Fruit fly (Drosophila melanogaster): ENCODE data around the gene Prp6.

Gene Prp6

DNA sequence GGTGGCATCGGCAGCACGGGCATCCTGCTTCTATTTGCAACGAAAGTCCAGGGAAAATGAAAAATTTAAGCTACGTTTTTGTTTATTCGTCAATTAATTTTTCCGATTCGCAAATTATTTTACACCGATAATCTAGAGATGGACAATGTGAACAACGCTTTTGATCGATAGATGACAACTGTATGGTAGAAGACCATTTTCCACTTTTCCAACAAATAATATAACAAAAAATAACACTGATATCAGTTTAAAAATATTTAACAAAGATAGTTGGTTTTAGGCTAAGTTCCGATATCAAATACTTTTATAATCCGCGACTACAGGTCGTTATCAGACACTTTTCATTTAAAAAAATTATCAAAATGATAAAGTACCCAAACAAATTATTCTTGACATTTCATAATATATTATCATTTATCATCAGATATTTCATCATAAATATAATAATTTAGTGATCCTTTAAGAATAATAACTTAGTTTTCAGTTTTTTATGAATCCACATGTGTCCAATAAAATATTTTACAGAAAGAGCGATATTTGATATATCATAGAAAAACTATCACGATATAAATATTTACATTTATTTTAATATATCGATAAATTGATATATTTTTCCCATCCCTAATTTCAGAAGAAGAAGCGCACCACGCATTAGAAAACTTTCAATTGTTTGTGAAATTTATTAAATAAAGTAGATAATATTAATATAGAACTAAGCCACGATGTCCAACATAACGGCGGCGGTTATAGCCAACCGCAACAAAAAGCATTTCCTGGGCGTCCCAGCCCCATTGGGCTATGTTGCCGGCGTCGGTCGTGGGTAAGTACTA is at the start of gene Prp6, which contains the start of gene CSN1b:
Gene Prp6, plus strand, starts transcription at position 601 of the 830 bp plus-strand sequence.
Gene CSN1b, minus strand, starts transcription at position 159 of the 830 bp plus-strand sequence.
- no peak for TF ChIP-seq EcR (GFP tag; optimal IDR thresholded peaks at IDR 0.05)
- no peak for TF ChIP-seq usp (GFP tag; optimal IDR thresholded peaks at IDR 0.05)
- no peak for TF ChIP-seq psq (optimal IDR thresholded peaks at IDR 0.05)
- no peak for TF ChIP-seq CG8478 (optimal IDR thresholded peaks at IDR 0.05)
- no peak for TF ChIP-seq pan (optimal IDR thresholded peaks at IDR 0.05)
- TF ChIP-seq Dll (optimal IDR thresholded peaks at IDR 0.05), result no peak

DNA sequence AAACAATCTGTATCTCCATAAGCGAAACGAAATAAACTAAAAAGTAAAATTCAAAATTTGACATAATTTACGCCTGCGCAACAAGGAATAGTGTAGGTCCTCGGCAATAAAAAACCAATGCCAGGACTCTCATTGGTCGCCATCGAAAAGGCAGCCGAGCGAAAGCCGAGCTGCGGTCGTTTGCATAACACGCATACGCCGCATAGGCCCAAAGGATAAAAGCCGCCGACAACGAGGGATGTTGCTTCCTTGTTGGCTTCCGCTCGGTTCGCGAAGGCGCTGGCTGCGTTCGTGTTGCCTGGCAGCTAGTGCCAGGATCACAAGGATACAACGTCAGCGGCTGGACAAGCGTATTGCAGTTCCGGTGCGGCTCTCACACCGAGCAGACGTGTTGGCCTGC is 44.7 kb upstream of the Prp6 start:
- TF ChIP-seq pan (optimal IDR thresholded peaks at IDR 0.05), result no peak
- TF ChIP-seq EcR (GFP tag; optimal IDR thresholded peaks at IDR 0.05), result no peak
- no peak for TF ChIP-seq usp (GFP tag; optimal IDR thresholded peaks at IDR 0.05)
- TF ChIP-seq psq (optimal IDR thresholded peaks at IDR 0.05), result no peak
- TF ChIP-seq CG8478 (optimal IDR thresholded peaks at IDR 0.05), result no peak

DNA sequence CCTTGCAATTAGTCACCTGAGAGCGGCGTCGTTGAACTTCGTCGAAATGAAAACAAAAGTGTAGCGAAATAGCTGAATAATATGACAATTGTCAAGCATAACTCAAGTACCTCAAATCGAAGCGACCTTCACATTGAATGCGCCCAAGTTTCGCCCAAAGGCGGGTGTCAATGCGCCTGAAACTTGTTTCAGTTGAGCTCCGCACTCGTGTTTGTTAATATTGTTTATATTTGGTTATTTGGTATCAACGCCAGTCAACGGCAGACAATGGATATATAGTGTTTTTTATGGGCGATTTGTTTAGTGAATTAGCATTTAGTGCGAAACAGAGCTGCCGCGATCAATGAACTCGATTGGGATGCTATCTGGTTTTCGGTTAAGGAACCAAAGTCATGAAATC is 43.3 kb upstream of the Prp6 start:
- no peak for TF ChIP-seq Dll (optimal IDR thresholded peaks at IDR 0.05)

DNA sequence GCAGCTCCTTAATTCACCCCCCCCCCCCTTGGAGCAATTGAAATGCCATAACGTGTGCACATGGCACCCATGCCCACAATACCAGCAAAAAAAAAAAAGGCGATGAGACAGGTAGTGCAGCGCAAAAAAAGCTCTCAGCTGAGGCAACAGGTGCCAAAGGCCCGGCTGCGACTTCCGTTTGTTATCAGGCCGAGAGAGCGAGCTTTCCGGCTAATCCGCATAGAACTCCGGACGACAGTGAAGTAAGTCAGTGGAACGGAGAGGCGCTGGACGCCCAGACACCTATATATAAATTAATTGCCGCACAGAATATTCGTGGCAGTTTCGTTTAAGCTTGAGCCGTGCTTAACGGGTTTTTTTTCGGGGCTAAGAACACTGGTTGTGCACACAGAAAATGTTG is 41.8 kb upstream of the Prp6 start, which contains the start of gene CG6865:
Gene CG6865, plus strand, starts transcription at position 321 of the 400 bp plus-strand sequence.
- no peak for TF ChIP-seq psq (optimal IDR thresholded peaks at IDR 0.05)
- TF ChIP-seq Dll (optimal IDR thresholded peaks at IDR 0.05), result no peak
- no peak for TF ChIP-seq EcR (GFP tag; optimal IDR thresholded peaks at IDR 0.05)
- no peak for TF ChIP-seq CG8478 (optimal IDR thresholded peaks at IDR 0.05)
- TF ChIP-seq usp (GFP tag; optimal IDR thresholded peaks at IDR 0.05), result no peak

DNA sequence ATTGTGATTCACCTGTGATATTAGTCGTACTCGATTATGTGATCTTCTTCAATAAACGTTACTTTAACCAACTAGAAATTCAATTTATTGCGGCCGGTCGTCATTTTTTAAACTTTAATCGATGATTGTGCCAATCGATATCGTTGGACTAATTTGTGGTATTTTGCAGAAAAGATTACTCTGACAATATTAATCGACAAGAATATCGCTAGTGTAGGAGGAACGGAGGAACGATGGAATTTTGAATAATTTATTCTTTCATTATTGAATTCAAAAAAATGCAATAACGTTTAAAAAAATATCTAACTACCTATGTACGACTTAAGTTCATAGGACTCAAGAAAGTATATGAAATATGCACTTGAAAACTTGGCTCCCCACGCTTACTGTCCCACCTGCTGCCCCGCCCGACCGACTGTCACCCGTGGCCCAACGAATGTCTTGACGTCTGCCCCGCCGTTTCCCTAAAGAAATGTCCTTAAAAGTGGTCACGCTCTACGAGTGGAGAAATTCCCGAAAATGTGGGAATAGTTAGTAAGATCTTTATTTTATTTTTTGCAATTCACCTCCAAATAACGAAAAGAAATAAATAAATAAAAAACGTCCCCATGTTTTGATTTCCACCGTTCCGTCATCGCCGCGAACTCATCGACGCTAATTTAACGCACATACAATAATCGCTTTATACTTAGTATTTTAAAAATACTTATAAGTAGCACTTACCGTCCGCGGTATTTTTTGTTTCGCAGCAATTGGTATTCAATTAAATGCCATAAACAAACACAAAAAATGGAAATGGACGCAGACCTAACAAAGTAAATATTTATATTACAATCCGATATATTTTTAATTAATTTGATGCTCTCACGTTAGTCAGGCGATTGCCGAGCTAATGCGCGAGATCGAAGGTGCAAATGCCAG is 39.5 kb upstream of the Prp6 start, which contains the start of gene CG14074:
Gene CG14074, plus strand, starts transcription at position 779 of the 921 bp plus-strand sequence.
- TF ChIP-seq Dll (optimal IDR thresholded peaks at IDR 0.05) (no peak), pan (optimal IDR thresholded peaks at IDR 0.05) (no peak), CG8478 (optimal IDR thresholded peaks at IDR 0.05) (peak; percentile 20), EcR (GFP tag; optimal IDR thresholded peaks at IDR 0.05) (no peak), psq (optimal IDR thresholded peaks at IDR 0.05) (no peak), usp (GFP tag; optimal IDR thresholded peaks at IDR 0.05) (no peak)

DNA sequence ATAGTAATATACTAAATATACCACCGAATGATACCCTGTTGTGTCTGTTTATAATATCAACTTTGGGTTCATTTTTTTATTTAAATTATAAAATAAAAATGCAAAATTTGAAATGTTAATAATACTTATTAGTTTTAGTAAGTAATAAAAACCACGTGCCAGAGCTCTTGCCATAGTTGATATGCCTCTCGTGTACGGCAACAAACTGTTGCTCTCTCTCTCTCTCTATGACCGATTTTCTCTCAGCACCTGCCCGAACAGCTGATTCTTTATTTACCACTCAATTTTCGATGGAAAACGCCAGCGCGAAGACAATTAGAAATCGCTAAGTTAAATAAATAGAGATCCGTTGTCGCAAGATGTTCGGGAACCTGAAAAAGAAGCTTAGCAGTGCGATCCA is 37.7 kb upstream of the Prp6 start, which contains the start of gene Dysb:
Gene Dysb, plus strand, starts transcription at position 251 of the 400 bp plus-strand sequence.
- TF ChIP-seq pan (optimal IDR thresholded peaks at IDR 0.05), result no peak
- TF ChIP-seq Dll (optimal IDR thresholded peaks at IDR 0.05), result no peak
- TF ChIP-seq usp (GFP tag; optimal IDR thresholded peaks at IDR 0.05), result no peak
- TF ChIP-seq CG8478 (optimal IDR thresholded peaks at IDR 0.05), result no peak
- TF ChIP-seq EcR (GFP tag; optimal IDR thresholded peaks at IDR 0.05), result no peak
- no peak for TF ChIP-seq psq (optimal IDR thresholded peaks at IDR 0.05)

DNA sequence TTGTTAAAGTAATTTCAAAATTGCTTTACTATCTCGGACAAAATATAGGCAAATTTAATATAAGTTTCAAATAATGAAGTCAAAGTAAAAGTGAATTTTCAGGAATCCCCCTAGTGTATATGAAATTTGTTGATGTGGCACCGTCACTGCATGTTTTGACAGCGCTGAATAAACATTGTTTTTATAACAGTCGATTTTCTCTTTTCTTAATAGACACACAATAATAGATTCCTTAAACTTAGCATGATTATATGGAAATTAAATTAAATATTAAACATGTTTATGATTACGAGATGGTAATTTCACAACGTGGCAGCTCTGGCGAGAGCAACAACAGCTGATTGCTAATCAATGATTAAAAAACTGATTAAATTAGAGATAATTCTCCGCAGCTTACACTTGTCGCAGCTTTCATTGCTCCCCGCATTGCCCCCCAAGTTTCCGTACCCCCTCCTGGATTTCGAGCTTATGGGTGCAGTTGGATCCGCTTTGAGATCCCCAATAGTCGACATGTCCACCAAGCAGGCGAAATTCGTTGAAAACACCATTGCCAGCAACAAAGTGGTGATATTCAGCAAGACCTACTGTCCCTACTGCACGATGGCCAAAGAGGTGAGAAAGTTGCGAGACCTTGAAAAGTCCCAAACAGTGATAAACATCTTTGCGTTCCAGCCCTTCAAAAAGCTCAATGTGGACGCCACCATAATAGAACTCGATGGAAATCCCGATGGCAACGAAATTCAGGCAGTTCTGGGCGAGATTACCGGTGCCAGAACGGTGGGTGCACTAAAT is 35.9 kb upstream of the Prp6 start, which contains the start of gene Grx1:
Gene Grx1, plus strand, starts transcription at position 196 of the 792 bp plus-strand sequence.
- TF ChIP-seq usp (GFP tag; optimal IDR thresholded peaks at IDR 0.05) (no peak), EcR (GFP tag; optimal IDR thresholded peaks at IDR 0.05) (no peak), Dll (optimal IDR thresholded peaks at IDR 0.05) (no peak), CG8478 (optimal IDR thresholded peaks at IDR 0.05) (no peak), pan (optimal IDR thresholded peaks at IDR 0.05) (no peak), psq (optimal IDR thresholded peaks at IDR 0.05) (no peak)

DNA sequence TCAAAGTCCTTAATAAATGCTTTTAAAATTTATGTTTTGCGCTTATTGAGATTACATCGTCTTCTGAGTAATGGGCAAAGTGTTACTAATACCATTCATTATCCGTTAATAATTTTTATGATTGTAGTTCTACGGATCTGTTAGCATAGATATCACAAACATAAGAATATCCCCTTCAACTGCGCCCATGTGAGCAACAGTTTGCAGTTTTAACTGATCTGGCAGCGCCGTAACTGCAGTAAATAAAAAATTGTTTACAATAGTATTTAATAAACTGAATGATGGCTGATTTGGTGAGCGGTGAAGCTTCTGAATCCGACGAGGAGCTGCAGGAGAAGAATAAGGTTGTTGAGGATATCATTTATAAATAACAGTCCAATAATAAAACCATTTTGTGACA is 35.1 kb upstream of the Prp6 start, which contains the start of gene Blos3:
Gene Blos3, plus strand, starts transcription at position 198 of the 400 bp plus-strand sequence.
- TF ChIP-seq CG8478 (optimal IDR thresholded peaks at IDR 0.05), result no peak
- TF ChIP-seq pan (optimal IDR thresholded peaks at IDR 0.05), result no peak
- TF ChIP-seq Dll (optimal IDR thresholded peaks at IDR 0.05), result no peak
- TF ChIP-seq usp (GFP tag; optimal IDR thresholded peaks at IDR 0.05), result no peak
- TF ChIP-seq EcR (GFP tag; optimal IDR thresholded peaks at IDR 0.05), result no peak
- TF ChIP-seq psq (optimal IDR thresholded peaks at IDR 0.05), result no peak

DNA sequence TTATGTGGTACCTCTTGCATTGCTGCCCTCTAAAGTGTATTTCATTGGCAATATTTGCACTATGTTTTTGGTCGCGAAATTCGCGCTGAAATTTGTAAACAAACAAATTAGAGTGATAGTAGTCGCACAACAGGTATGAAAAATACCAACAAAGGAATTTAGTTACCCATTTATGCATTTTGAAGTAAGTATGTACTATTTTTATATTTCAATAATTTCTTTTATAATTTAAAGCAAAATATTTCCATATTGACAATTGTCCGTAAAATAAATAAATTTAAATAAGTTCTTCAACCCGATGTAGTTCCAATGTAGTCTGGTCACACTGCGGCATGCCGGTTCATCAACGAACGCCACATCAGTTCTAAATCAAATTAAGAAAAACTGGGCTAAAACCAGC is 32.7 kb upstream of the Prp6 start, which contains the start of the genes Rad9 and Uggt:
Gene Rad9, minus strand, starts transcription at position 114 of the 400 bp plus-strand sequence.
Gene Uggt, plus strand, starts transcription at position 308 of the 400 bp plus-strand sequence.
- TF ChIP-seq Dll (optimal IDR thresholded peaks at IDR 0.05), result no peak
- no peak for TF ChIP-seq CG8478 (optimal IDR thresholded peaks at IDR 0.05)
- no peak for TF ChIP-seq usp (GFP tag; optimal IDR thresholded peaks at IDR 0.05)
- TF ChIP-seq EcR (GFP tag; optimal IDR thresholded peaks at IDR 0.05), result no peak
- no peak for TF ChIP-seq psq (optimal IDR thresholded peaks at IDR 0.05)
- no peak for TF ChIP-seq pan (optimal IDR thresholded peaks at IDR 0.05)

DNA sequence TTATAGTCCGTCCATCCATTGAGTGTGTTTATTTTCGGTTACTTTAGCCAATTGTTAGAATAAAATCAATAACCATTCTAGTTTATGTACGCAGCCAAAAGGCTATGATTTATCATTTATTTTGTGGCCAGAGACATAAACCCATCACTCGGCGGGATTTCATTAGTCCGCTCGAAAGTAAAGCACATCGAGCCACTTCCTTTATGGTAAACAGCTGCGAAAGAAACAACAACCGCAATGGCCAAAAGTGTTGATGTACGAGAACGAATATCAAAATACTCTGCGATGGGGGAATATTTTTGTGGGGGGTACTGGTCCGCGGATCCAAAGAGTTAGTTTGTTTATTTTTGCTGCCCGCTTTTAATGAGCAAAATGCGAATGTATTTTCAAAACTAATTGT is 23.6 kb upstream of the Prp6 start:
- TF ChIP-seq EcR (GFP tag; optimal IDR thresholded peaks at IDR 0.05) (no peak), psq (optimal IDR thresholded peaks at IDR 0.05) (no peak), usp (GFP tag; optimal IDR thresholded peaks at IDR 0.05) (no peak), pan (optimal IDR thresholded peaks at IDR 0.05) (no peak), CG8478 (optimal IDR thresholded peaks at IDR 0.05) (no peak), Dll (optimal IDR thresholded peaks at IDR 0.05) (no peak)

Measured in whole organism.